Fruit fly (Drosophila melanogaster) whole organism, prepupa: ENCODE data around the gene Ost48.

Source experiments
- CG6854 ChIP-seq: fragments of 200-800 bp; sonication (Bioruptor generic); optimal IDR thresholded peaks from 2 replicates; lab custom pipeline; 2017; ENCODE audit warnings: missing biosample characterization, mild to moderate bottlenecking, missing genetic modification characterization
- CG8632 ChIP-seq: fragments of 200-800 bp; sonication (Bioruptor generic); optimal IDR thresholded peaks from 3 replicates; lab custom pipeline; 2016; ENCODE audit warnings: missing biosample characterization, missing genetic modification characterization
- CG9139 ChIP-seq: fragments of 200-800 bp; sonication (Bioruptor generic); optimal IDR thresholded peaks from 3 replicates; lab custom pipeline; 2017; ENCODE audit warnings: missing biosample characterization, mild to moderate bottlenecking, missing genetic modification characterization
- Met ChIP-seq: fragments of 200-800 bp; sonication (Bioruptor generic); optimal IDR thresholded peaks from 3 replicates; lab custom pipeline; 2016; ENCODE audit warnings: missing biosample characterization, missing genetic modification characterization
- Sox102F ChIP-seq: fragments of 200-800 bp; sonication (Bioruptor generic); optimal IDR thresholded peaks from 2 replicates; lab custom pipeline; 2016; ENCODE audit warnings: missing biosample characterization, mild to moderate bottlenecking, missing genetic modification characterization

- TF ChIP-seq Sox102F (no peak), CG8632 (GFP tag; lab: Kevin White, UChicago) (no peak), CG9139 (no peak), Met (GFP tag; lab: Kevin White, UChicago) (no peak), CG6854 (GFP tag; lab: Kevin White, UChicago) (no peak)
Measured at dm6 chrX:9117831-9118230, 40.5 kb downstream of the Ost48 start.
